Fruit fly (Drosophila melanogaster): ENCODE data around the gene Adi1.
A peak's percentile ranks its signal among the peaks of the same experiment; 100 is the strongest.

Gene Adi1

dm6 chr3L:10683899-10684340 lies 20.7 kb downstream of the Adi1 start (continued):
- TF ChIP-seq CG9215 (GFP tag; IDR thresholded peaks at IDR 0.05) = peak; percentile 68
- TF ChIP-seq sqz (GFP tag; optimal IDR thresholded peaks at IDR 0.05) = peak; percentile 20
- TF ChIP-seq Six4 (GFP tag; optimal IDR thresholded peaks at IDR 0.05) = peak; percentile 46
- TF ChIP-seq btn (GFP tag; optimal IDR thresholded peaks at IDR 0.05) = peak; percentile 13
- TF ChIP-seq CG7987 (GFP tag; optimal IDR thresholded peaks at IDR 0.05) = no peak
- peak; percentile 3 for TF ChIP-seq CG15696 (tag; optimal IDR thresholded peaks at IDR 0.05)
- no peak for TF ChIP-seq Spps (tag; optimal IDR thresholded peaks at IDR 0.05)
- TF ChIP-seq nom (GFP tag; optimal IDR thresholded peaks at IDR 0.05) = no peak
- TF ChIP-seq CG7839 (tag; optimal IDR thresholded peaks at IDR 0.05) = peak; percentile 86
- TF ChIP-seq ap (GFP tag; IDR thresholded peaks at IDR 0.05) = peak; percentile 38; the same call in 1 of the 2 replicates
- TF ChIP-seq ERR (GFP tag; optimal IDR thresholded peaks at IDR 0.05) = peak; percentile 22
- peak; percentile 25; the same call in 1 of the 2 replicates for TF ChIP-seq wdn (GFP tag; IDR thresholded peaks at IDR 0.05)
- no peak for TF ChIP-seq Lhr (GFP tag; optimal IDR thresholded peaks at IDR 0.05)
- peak; percentile 63 for TF ChIP-seq CG15011 (GFP tag; optimal IDR thresholded peaks at IDR 0.05)
- peak; percentile 29 to 39 for TF ChIP-seq chif (GFP tag; optimal IDR thresholded peaks at IDR 0.05)
- no peak for TF ChIP-seq pzg (GFP tag; optimal IDR thresholded peaks at IDR 0.05)
- TF ChIP-seq CG6854 (GFP tag; optimal IDR thresholded peaks at IDR 0.05) = no peak
- TF ChIP-seq CG14965 (GFP tag; optimal IDR thresholded peaks at IDR 0.05; ENCODE audit: borderline replicate concordance) = peak; percentile 16
- TF ChIP-seq Deaf1 (tag; optimal IDR thresholded peaks at IDR 0.05) = no peak
- peak; percentile 61 for TF ChIP-seq Vsx1 (GFP tag; optimal IDR thresholded peaks at IDR 0.05)
- TF ChIP-seq CG16813 (GFP tag; IDR thresholded peaks at IDR 0.05; ENCODE audit: partially characterized antibody) = no peak
- TF ChIP-seq eyg (GFP tag; optimal IDR thresholded peaks at IDR 0.05) = peak; percentile 45
- no peak for TF ChIP-seq Stat92E (GFP tag; optimal IDR thresholded peaks at IDR 0.05)
- TF ChIP-seq tin (GFP tag; optimal IDR thresholded peaks at IDR 0.05) = peak; percentile 33
- no peak for TF ChIP-seq danr (GFP tag; IDR thresholded peaks at IDR 0.05)
- TF ChIP-seq CG17186 (GFP tag; optimal IDR thresholded peaks at IDR 0.05) = no peak
- TF ChIP-seq h (optimal IDR thresholded peaks at IDR 0.05) = no peak
- no peak for TF ChIP-seq CG4282 (GFP tag; optimal IDR thresholded peaks at IDR 0.05)
- TF ChIP-seq CG4820 (GFP tag; optimal IDR thresholded peaks at IDR 0.05) = peak; percentile 64
- peak; percentile 58 for TF ChIP-seq CG17802 (tag; optimal IDR thresholded peaks at IDR 0.05)
- 0 out of 2 replicates have a peak, but pooled peaks have one; percentile 14 for TF ChIP-seq Bgb (GFP tag; IDR thresholded peaks at IDR 0.05; ENCODE audit: partially characterized antibody)
- no peak for TF ChIP-seq ac (GFP tag; optimal IDR thresholded peaks at IDR 0.05)
- TF ChIP-seq exex (tag; optimal IDR thresholded peaks at IDR 0.05) = no peak
- TF ChIP-seq Scr (GFP tag; IDR thresholded peaks at IDR 0.05; ENCODE audit: partially characterized antibody) = no peak
- TF ChIP-seq Meics (GFP tag; optimal IDR thresholded peaks at IDR 0.05) = peak; percentile 77
- peak; percentile 54 for TF ChIP-seq CG18476 (GFP tag; optimal IDR thresholded peaks at IDR 0.05)
- TF ChIP-seq dmrt11E (tag; optimal IDR thresholded peaks at IDR 0.05) = no peak
- TF ChIP-seq CG11398 (GFP tag; optimal IDR thresholded peaks at IDR 0.05) = no peak
- TF ChIP-seq lbe (GFP tag; optimal IDR thresholded peaks at IDR 0.05) = no peak
- peak; percentile 26 for TF ChIP-seq odd (GFP tag; optimal IDR thresholded peaks at IDR 0.05)
- TF ChIP-seq CG10654 (GFP tag; optimal IDR thresholded peaks at IDR 0.05) = peak; percentile 61
- peak; percentile 71 for TF ChIP-seq CG33213 (GFP tag; optimal IDR thresholded peaks at IDR 0.05)
- TF ChIP-seq CG2120 (GFP tag; optimal IDR thresholded peaks at IDR 0.05) = peak; percentile 54
- TF ChIP-seq CG8388 (GFP tag; optimal IDR thresholded peaks at IDR 0.05) = peak; percentile 58
- TF ChIP-seq stc (GFP tag; IDR thresholded peaks at IDR 0.05) = peak; percentile 68; the same call in 1 of the 2 replicates
- TF ChIP-seq repo (GFP tag; optimal IDR thresholded peaks at IDR 0.05) = peak; percentile 61
- peak; percentile 27 for TF ChIP-seq CG3995 (GFP tag; optimal IDR thresholded peaks at IDR 0.05)
- no peak for TF ChIP-seq HmgZ (tag; optimal IDR thresholded peaks at IDR 0.05)
- TF ChIP-seq jing (GFP tag; optimal IDR thresholded peaks at IDR 0.05) = peak; percentile 24
- no peak for TF ChIP-seq CG2202 (tag; optimal IDR thresholded peaks at IDR 0.05)
